Fruit fly (Drosophila melanogaster) whole organism, embryonic: Measurements from ENCODE around the gene CG33489.

Experiments
- CG10462 ChIP-seq: fragments of 200-800 bp; sonication (Bioruptor generic); optimal IDR thresholded peaks from 2 replicates; lab custom pipeline; 2016; ENCODE audit warnings: missing biosample characterization, missing genetic modification characterization
- CG11560 ChIP-seq: fragments of 200-800 bp; sonication (Bioruptor generic); IDR thresholded peaks from 3 replicates; pipeline ENCODE4 v1.3.6; 2022; ENCODE audit warnings: missing biosample characterization, missing genetic modification characterization
- CG12236 ChIP-seq: fragments of 200-800 bp; sonication (Bioruptor generic); optimal IDR thresholded peaks from 2 replicates; lab custom pipeline; 2016; ENCODE audit warnings: missing biosample characterization, missing genetic modification characterization
- CG12299 ChIP-seq: fragments of 200-800 bp; sonication (Bioruptor generic); optimal IDR thresholded peaks from 2 replicates; lab custom pipeline; 2018; ENCODE audit warnings: missing biosample characterization, mild to moderate bottlenecking, missing genetic modification characterization
- CG12391 ChIP-seq: fragments of 200-800 bp; sonication (Bioruptor generic); optimal IDR thresholded peaks from 3 replicates; lab custom pipeline; 2018; ENCODE audit warnings: missing biosample characterization, mild to moderate bottlenecking, missing genetic modification characterization, moderate library complexity
- CG13123 ChIP-seq: fragments of 200-800 bp; sonication (Bioruptor generic); optimal IDR thresholded peaks from 2 replicates; lab custom pipeline; 2016; ENCODE audit warnings: missing biosample characterization, missing genetic modification characterization
- CG13624 ChIP-seq: fragments of 200-800 bp; sonication (Bioruptor generic); optimal IDR thresholded peaks from 2 replicates; lab custom pipeline; 2016; ENCODE audit warnings: missing biosample characterization, missing genetic modification characterization
- CG14441 ChIP-seq: fragments of 200-800 bp; sonication (Bioruptor generic); IDR thresholded peaks from 2 replicates; pipeline ENCODE4 v1.3.6; 2022; ENCODE audit warnings: missing biosample characterization, missing genetic modification characterization
- CG15011 ChIP-seq: fragments of 200-800 bp; sonication (Bioruptor generic); optimal IDR thresholded peaks from 3 replicates; lab custom pipeline; 2018; ENCODE audit warnings: missing biosample characterization, mild to moderate bottlenecking, missing genetic modification characterization
- CG16779 ChIP-seq: fragments of 200-800 bp; sonication (Bioruptor generic); IDR thresholded peaks from 2 replicates; pipeline ENCODE4 v1.3.6; 2022; ENCODE audit warnings: missing biosample characterization, missing genetic modification characterization
- CG18262 ChIP-seq: fragments of 200-800 bp; optimal IDR thresholded peaks from 3 replicates; lab custom pipeline; 2019; ENCODE audit warnings: missing biosample characterization, mild to moderate bottlenecking, missing genetic modification characterization, moderate library complexity
- CG3163 ChIP-seq: fragments of 200-800 bp; sonication (Bioruptor generic); optimal IDR thresholded peaks from 3 replicates; lab custom pipeline; 2016; ENCODE audit warnings: missing biosample characterization, missing genetic modification characterization
- CG34224 ChIP-seq: fragments of 200-800 bp; sonication (Bioruptor generic); IDR thresholded peaks from 3 replicates; pipeline ENCODE4 v1.3.6; 2022; ENCODE audit warnings: missing biosample characterization, missing genetic modification characterization; ENCODE audit not compliant: partially characterized antibody
- CG34422 ChIP-seq: fragments of 200-800 bp; sonication (Bioruptor generic); IDR thresholded peaks from 3 replicates; pipeline ENCODE4 v1.3.6; 2022; ENCODE audit warnings: missing biosample characterization, missing genetic modification characterization
- CG3726 ChIP-seq: fragments of 200-800 bp; sonication (Bioruptor generic); IDR thresholded peaks from 3 replicates; pipeline ENCODE4, ENCODE4 v1.3.6; 2022; ENCODE audit warnings: missing biosample characterization, missing genetic modification characterization
- CG7372 ChIP-seq: fragments of 200-800 bp; sonication (Bioruptor generic); IDR thresholded peaks from 2 replicates; pipeline ENCODE4 v1.3.6; 2022; ENCODE audit warnings: missing biosample characterization, missing genetic modification characterization
- Deaf1 ChIP-seq: fragments of 200-800 bp; optimal IDR thresholded peaks from 3 replicates; lab custom pipeline; 2019; ENCODE audit warnings: missing biosample characterization, mild to moderate bottlenecking, missing genetic modification characterization, moderate library complexity
- Dek ChIP-seq: fragments of 200-800 bp; sonication (Bioruptor generic); optimal IDR thresholded peaks from 3 replicates; lab custom pipeline; 2019; ENCODE audit warnings: missing biosample characterization, mild to moderate bottlenecking, missing genetic modification characterization, moderate library complexity
- Drgx ChIP-seq: fragments of 200-800 bp; sonication (Bioruptor generic); IDR thresholded peaks from 2 replicates; pipeline ENCODE4 v1.3.6; 2022; ENCODE audit warnings: missing biosample characterization, missing genetic modification characterization
- E2f2 ChIP-seq: fragments of 200-800 bp; sonication (Bioruptor generic); IDR thresholded peaks from 2 replicates; pipeline ENCODE4 v1.3.6; 2022; ENCODE audit warnings: missing biosample characterization, missing genetic modification characterization
- Elba2 ChIP-seq: fragments of 200-800 bp; sonication (Bioruptor generic); optimal IDR thresholded peaks from 3 replicates; lab custom pipeline; 2016; ENCODE audit warnings: missing biosample characterization, missing genetic modification characterization
- Ets65A ChIP-seq: fragments of 200-800 bp; sonication (Bioruptor generic); peaks from one replicate; lab custom pipeline; 2016; ENCODE audit warnings: missing biosample characterization, missing genetic modification characterization
- H2.0 ChIP-seq: fragments of 200-800 bp; sonication (Bioruptor generic); IDR thresholded peaks from 2 replicates; pipeline ENCODE4 v1.3.6; 2022; ENCODE audit warnings: missing biosample characterization, missing genetic modification characterization
- HLH3B ChIP-seq: fragments of 200-800 bp; sonication (Bioruptor generic); IDR thresholded peaks from 2 replicates; pipeline ENCODE4 v1.3.6; 2022; ENCODE audit warnings: missing biosample characterization, missing genetic modification characterization
- HLH54F ChIP-seq: fragments of 200-800 bp; sonication (Bioruptor generic); optimal IDR thresholded peaks from 3 replicates; lab custom pipeline; 2016; ENCODE audit warnings: missing biosample characterization, missing genetic modification characterization
- Lpt ChIP-seq: fragments of >200 bp; optimal IDR thresholded peaks from 2 replicates; lab custom pipeline; 2018; ENCODE audit warnings: missing biosample characterization, missing genetic modification characterization
- Meics ChIP-seq: fragments of 200-800 bp; sonication (Bioruptor generic); optimal IDR thresholded peaks from 2 replicates; lab custom pipeline; 2017; ENCODE audit warnings: missing biosample characterization, mild to moderate bottlenecking, missing genetic modification characterization
- NC2α ChIP-seq: fragments of 200-800 bp; sonication (Bioruptor generic); optimal IDR thresholded peaks from 2 replicates; lab custom pipeline; 2016; ENCODE audit warnings: missing biosample characterization, missing genetic modification characterization
- Nf-YA ChIP-seq: fragments of 200-800 bp; sonication (Bioruptor generic); IDR thresholded peaks from 2 replicates; pipeline ENCODE4 v1.3.6; 2022; ENCODE audit warnings: missing biosample characterization, missing genetic modification characterization
- Sox100B ChIP-seq: fragments of 200-800 bp; sonication (Bioruptor generic); optimal IDR thresholded peaks from 3 replicates; lab custom pipeline; 2018; ENCODE audit warnings: missing biosample characterization, mild to moderate bottlenecking, missing genetic modification characterization
- Trl ChIP-seq, 3 experiments: fragments of >200 bp in 2 of 3; fragments of 200-800 bp in 1 of 3; sonication (Bioruptor generic) in 1 of 3; optimal IDR thresholded peaks; 2 replicates in 1 of 3; 3 replicates in 2 of 3; lab custom pipeline; 2016 to 2017; ENCODE audit warnings: missing biosample characterization in 1 of 3, missing genetic modification characterization in 1 of 3
- Xbp1 ChIP-seq: fragments of 200-800 bp; sonication (Bioruptor generic); optimal IDR thresholded peaks from 3 replicates; lab custom pipeline; 2016; ENCODE audit warnings: missing biosample characterization, mild to moderate bottlenecking, missing genetic modification characterization
- Xrp1 ChIP-seq: fragments of 200-800 bp; sonication (Bioruptor generic); IDR thresholded peaks from 2 replicates; pipeline ENCODE4 v1.3.6; 2022; ENCODE audit warnings: missing biosample characterization, missing genetic modification characterization
- abd-A ChIP-seq: fragments of 200-800 bp; sonication (Bioruptor generic); optimal IDR thresholded peaks from 3 replicates; lab custom pipeline; 2019; ENCODE audit warnings: missing biosample characterization, mild to moderate bottlenecking, missing genetic modification characterization, moderate library complexity
- btn ChIP-seq: fragments of 200-800 bp; sonication (Bioruptor generic); optimal IDR thresholded peaks from 2 replicates; lab custom pipeline; 2016; ENCODE audit warnings: missing biosample characterization, missing genetic modification characterization
- cato ChIP-seq: fragments of 200-800 bp; sonication (Bioruptor generic); optimal IDR thresholded peaks from 2 replicates; lab custom pipeline; 2016; ENCODE audit warnings: missing biosample characterization, missing genetic modification characterization, borderline replicate concordance
- cg ChIP-seq: fragments of 200-800 bp; sonication (Bioruptor generic); optimal IDR thresholded peaks from 3 replicates; lab custom pipeline; 2019; ENCODE audit warnings: missing biosample characterization, mild to moderate bottlenecking, missing genetic modification characterization, moderate library complexity
- chinmo ChIP-seq: fragments of 200-800 bp; sonication (Bioruptor generic); IDR thresholded peaks from 4 replicates; pipeline ENCODE4 v1.3.6; 2022; ENCODE audit warnings: missing biosample characterization, missing genetic modification characterization; ENCODE audit not compliant: partially characterized antibody
- crol ChIP-seq: fragments of 200-800 bp; sonication (Bioruptor generic); IDR thresholded peaks from 2 replicates; pipeline ENCODE4 v1.3.6; 2022; ENCODE audit warnings: missing biosample characterization, missing genetic modification characterization
- da ChIP-seq: fragments of 200-800 bp; sonication (Bioruptor generic); optimal IDR thresholded peaks from 2 replicates; lab custom pipeline; 2016; ENCODE audit warnings: missing biosample characterization, missing genetic modification characterization
- dmrt99B ChIP-seq: fragments of 200-800 bp; sonication (Bioruptor generic); optimal IDR thresholded peaks from 2 replicates; lab custom pipeline; 2018; ENCODE audit warnings: missing biosample characterization, mild to moderate bottlenecking, missing genetic modification characterization, moderate library complexity
- ewg ChIP-seq: fragments of 200-800 bp; sonication (Bioruptor generic); optimal IDR thresholded peaks from 3 replicates; lab custom pipeline; 2017; ENCODE audit warnings: mild to moderate bottlenecking, missing biosample characterization, missing genetic modification reagents, missing genetic modification characterization
- fu2 ChIP-seq: fragments of 200-800 bp; sonication (Bioruptor generic); optimal IDR thresholded peaks from 2 replicates; lab custom pipeline; 2016; ENCODE audit warnings: missing biosample characterization, missing genetic modification characterization
- hb ChIP-seq: fragments of 200-800 bp; sonication (Bioruptor generic); IDR thresholded peaks from 3 replicates; pipeline ENCODE4 v1.3.6; 2022; ENCODE audit warnings: missing biosample characterization, missing genetic modification characterization; ENCODE audit not compliant: partially characterized antibody
- knrl ChIP-seq: fragments of 200-800 bp; sonication (Bioruptor generic); IDR thresholded peaks from 3 replicates; pipeline ENCODE4 v1.3.6; 2022; ENCODE audit warnings: missing biosample characterization, missing genetic modification characterization; ENCODE audit not compliant: partially characterized antibody
- lbe ChIP-seq: fragments of 200-800 bp; sonication (Bioruptor generic); optimal IDR thresholded peaks from 2 replicates; lab custom pipeline; 2016; ENCODE audit warnings: missing biosample characterization, mild to moderate bottlenecking, missing genetic modification characterization
- nom ChIP-seq: fragments of 200-800 bp; sonication (Bioruptor generic); optimal IDR thresholded peaks from 2 replicates; lab custom pipeline; 2017; ENCODE audit warnings: missing biosample characterization, missing genetic modification characterization, mild to moderate bottlenecking, moderate library complexity, missing genetic modification reagents
- sens ChIP-seq: fragments of 200-800 bp; sonication (Bioruptor generic); peaks from one replicate; lab custom pipeline; 2016; ENCODE audit warnings: missing biosample characterization, missing genetic modification characterization
- sens-2 ChIP-seq: fragments of 200-800 bp; sonication (Bioruptor generic); IDR thresholded peaks from 2 replicates; pipeline ENCODE4 v1.3.6; 2022; ENCODE audit warnings: missing biosample characterization, missing genetic modification characterization
- wek ChIP-seq: fragments of 200-800 bp; sonication (Bioruptor generic); optimal IDR thresholded peaks from 3 replicates; lab custom pipeline; 2018; ENCODE audit warnings: missing biosample characterization, mild to moderate bottlenecking, missing genetic modification characterization, moderate library complexity

The CG33489 gene

DNA sequence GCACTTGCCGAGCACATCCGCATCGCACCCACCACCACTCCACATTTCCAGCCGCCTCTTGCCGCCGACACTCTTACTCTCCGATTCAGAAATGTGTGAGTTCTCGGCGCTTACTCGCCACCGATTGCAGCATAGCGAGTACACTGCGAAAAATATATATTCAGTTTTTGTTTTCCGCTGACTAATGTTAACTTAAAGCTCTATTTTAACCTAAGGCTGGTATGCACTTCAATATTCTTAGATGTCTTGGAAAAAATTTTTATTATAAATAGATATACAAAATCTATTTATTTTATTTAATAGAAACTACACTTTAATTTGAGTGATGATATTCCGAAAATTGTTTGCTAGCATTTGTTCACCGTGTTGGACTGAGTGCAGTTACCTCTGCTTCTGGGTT lies 22.4 kb upstream of the CG33489 start:
- TF ChIP-seq Xrp1 (no peak), sens-2 (GFP tag; lab: Robert Waterston, UW) (no peak), CG18262 (tag; lab: Kevin White, UChicago) (no peak), CG14441 (no peak), E2f2 (GFP tag; lab: Robert Waterston, UW) (no peak), HLH3B (GFP tag; lab: Robert Waterston, UW) (no peak), CG10462 (GFP tag; lab: Kevin White, UChicago) (no peak)
- TF ChIP-seq, all 482 proteins: peak for 0

DNA sequence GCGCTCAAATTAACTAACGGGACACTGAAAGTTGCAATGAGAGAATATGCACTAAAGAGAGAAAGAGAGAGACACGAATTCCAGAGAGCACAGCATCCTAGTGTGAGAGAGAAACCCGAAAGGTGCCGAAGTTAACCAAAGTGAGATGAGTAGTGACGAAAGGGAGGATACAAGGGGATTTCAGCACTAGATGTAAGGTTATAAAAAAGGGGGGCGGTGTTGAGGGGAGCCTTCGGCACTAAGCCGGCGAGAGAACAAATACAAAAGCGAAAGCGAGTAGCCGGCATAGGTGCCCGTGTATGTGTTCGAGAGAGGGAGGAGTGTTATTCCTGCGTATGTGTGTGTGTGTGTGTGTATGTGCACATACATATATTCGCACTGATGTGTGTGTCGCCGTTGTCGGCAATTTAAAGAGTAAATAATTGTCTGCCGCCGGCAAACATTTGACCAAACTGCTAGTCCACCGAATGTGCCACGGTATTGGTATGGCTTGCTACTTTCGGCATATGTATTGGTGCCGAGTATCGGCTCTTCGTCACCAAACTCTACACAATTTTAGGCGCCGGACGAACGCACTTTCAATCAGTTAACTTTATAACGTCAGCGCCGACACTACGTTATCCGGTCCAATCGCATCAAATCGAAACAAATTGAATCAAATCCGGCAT lies 19.9 kb upstream of the CG33489 start, which contains the start of gene CG7368:
Gene CG7368 (plus strand): TSS at position 618 of the 668 bp plus-strand sequence.
- TF ChIP-seq CG11560 (tag; lab: Robert Waterston, UW) (no peak), Ets65A (peak; percentile 43), CG3726 (no peak), H2.0 (GFP tag; lab: Robert Waterston, UW) (no peak), CG13123 (GFP tag; lab: Kevin White, UChicago) (no peak), HLH54F (GFP tag; lab: Kevin White, UChicago) (no peak), CG12236 (no peak), E2f2 (GFP tag; lab: Robert Waterston, UW) (no peak), hb (GFP tag; lab: Robert Waterston, UW) (peak; percentile 34; the same call in 1 of the 3 replicates), NC2α (GFP tag; lab: Kevin White, UChicago) (no peak), sens (peak; percentile 24), CG12391 (tag; lab: Kevin White, UChicago) (no peak), Deaf1 (tag; lab: Kevin White, UChicago) (peak; percentile 96), crol (peak; percentile 83), CG3163 (peak; percentile 19), ewg (no peak), CG7372 (GFP tag; lab: Robert Waterston, UW) (no peak), Drgx (GFP tag; lab: Robert Waterston, UW) (no peak), Lpt (no peak), Meics (peak; percentile 79), chinmo (GFP tag; lab: Robert Waterston, UW) (peak; percentile 58; the same call in 1 of the 4 replicates), CG15011 (GFP tag; lab: Kevin White, UChicago) (no peak), CG16779 (no peak), da (GFP tag; lab: Kevin White, UChicago) (no peak), cg (GFP tag; lab: Kevin White, UChicago) (peak; percentile 30), abd-A (tag; lab: Kevin White, UChicago) (peak; percentile 47), CG34422 (GFP tag; lab: Robert Waterston, UW) (peak; percentile 41; the same call in 1 of the 3 replicates), CG12299 (tag; lab: Kevin White, UChicago) (no peak), btn (GFP tag; lab: Kevin White, UChicago) (no peak), Trl (optimal IDR thresholded peaks at IDR 0.05; lab: Kevin White, UChicago) (peak; percentile 36 to 71), Trl (GFP tag; optimal IDR thresholded peaks at IDR 0.05; lab: Kevin White, UChicago) (no peak)

- no peak for TF ChIP-seq lbe
- no peak for TF ChIP-seq Dek (tag; lab: Kevin White, UChicago)
- TF ChIP-seq Xbp1 (GFP tag; lab: Kevin White, UChicago): no peak
- no peak for TF ChIP-seq wek (GFP tag; lab: Kevin White, UChicago)
- TF ChIP-seq dmrt99B (tag; lab: Kevin White, UChicago): no peak
- TF ChIP-seq fu2: no peak
- no peak for TF ChIP-seq CG10462 (GFP tag; lab: Kevin White, UChicago)
- TF ChIP-seq CG34224: no peak
- no peak for TF ChIP-seq Nf-YA (GFP tag; lab: Robert Waterston, UW)
- TF ChIP-seq CG13624 (GFP tag; lab: Kevin White, UChicago): no peak
- TF ChIP-seq Elba2 (GFP tag; lab: Kevin White, UChicago): no peak
- no peak for TF ChIP-seq cato (GFP tag; lab: Kevin White, UChicago)
- TF ChIP-seq nom (GFP tag; lab: Kevin White, UChicago): no peak
- TF ChIP-seq Sox100B: no peak
- no peak for TF ChIP-seq knrl (GFP tag; lab: Robert Waterston, UW)
Observed at dm6 chr3L:11593778-11594177, 16.9 kb upstream of the CG33489 start.
